Worm (Caenorhabditis elegans): ENCODE measurements around the gene dct-14.

DNA sequence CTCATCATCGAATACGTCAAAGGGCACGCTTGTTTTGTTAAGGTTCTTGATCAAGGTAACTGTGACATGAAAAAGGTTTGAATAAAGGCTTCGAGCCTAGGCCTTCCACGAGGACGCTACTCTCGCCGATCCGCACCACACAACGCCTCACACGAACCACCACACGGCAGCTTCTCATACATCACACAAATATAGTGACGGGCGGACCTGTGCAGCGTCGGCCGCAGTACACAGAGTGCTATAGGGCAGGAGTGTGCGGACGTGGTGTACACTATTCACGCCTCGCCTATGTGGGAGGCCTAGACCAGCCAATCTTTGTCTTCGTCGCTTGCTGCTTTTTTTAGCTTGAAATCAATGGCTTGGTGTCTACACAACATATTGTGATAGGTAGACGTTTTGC lies 44.7 kb downstream of the dct-14 start:
- TF ChIP-seq Y56A3A.18 (GFP tag; IDR thresholded peaks at IDR 0.05): no peak
- no peak for TF ChIP-seq nhr-179 (tag; optimal IDR thresholded peaks at IDR 0.05)
- TF ChIP-seq mxl-1 (tag; optimal IDR thresholded peaks at IDR 0.05): no peak
